Fruit fly (Drosophila melanogaster) whole organism: ENCODE measurements around the gene Rnf11.

ENCODE experiments used
- CG8478 ChIP-seq: fragments of >200 bp; optimal IDR thresholded peaks from 2 replicates; lab custom pipeline; 2018; ENCODE audit warnings: inconsistent platforms
- Dll ChIP-seq: fragments of >200 bp; optimal IDR thresholded peaks from 2 replicates; lab custom pipeline; 2017
- EcR ChIP-seq, 2 experiments: fragments of >200 bp; optimal IDR thresholded peaks; 2 replicates each; lab custom pipeline; 2017; ENCODE audit warnings: missing biosample characterization in 2 of 2, missing genetic modification characterization in 2 of 2, missing genetic modification reagents in 2 of 2
- pan ChIP-seq: fragments of >200 bp; optimal IDR thresholded peaks from 2 replicates; lab custom pipeline; 2017
- psq ChIP-seq: fragments of >200 bp; optimal IDR thresholded peaks from 2 replicates; lab custom pipeline; 2017
- usp ChIP-seq: fragments of >200 bp; optimal IDR thresholded peaks from 2 replicates; lab custom pipeline; 2017; ENCODE audit warnings: missing biosample characterization, missing genetic modification characterization, mixed read lengths

Gene Rnf11

DNA sequence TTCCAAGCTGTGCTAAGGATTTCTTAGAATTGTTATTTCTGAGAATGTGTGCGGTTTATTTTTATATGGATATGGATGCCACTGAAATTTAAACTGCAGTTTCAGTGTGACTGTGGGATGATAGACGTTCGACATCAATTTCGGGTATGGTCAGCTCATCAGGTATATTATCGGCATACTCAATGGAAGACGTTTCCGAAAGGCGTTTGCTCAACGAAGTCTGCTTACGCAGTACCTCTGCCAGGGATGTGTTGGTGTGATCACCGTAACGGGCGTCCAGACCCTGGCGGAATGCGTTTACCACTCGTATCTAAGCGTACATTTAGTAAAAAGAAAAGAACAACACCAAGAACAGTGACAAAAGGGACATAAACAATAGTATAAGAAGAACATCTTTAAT, 14.4 kb downstream of the Rnf11 start:
- TF ChIP-seq CG8478 (lab: Kevin White, UChicago) = no peak
- TF ChIP-seq EcR (GFP tag; optimal IDR thresholded peaks at IDR 0.05; lab: Kevin White, UChicago) = no peak
- no peak for TF ChIP-seq psq (lab: Kevin White, UChicago)
- no peak for TF ChIP-seq pan (lab: Kevin White, UChicago)
- TF ChIP-seq usp = no peak
- TF ChIP-seq Dll (lab: Kevin White, UChicago) = no peak

- TF ChIP-seq pan (lab: Kevin White, UChicago) (no peak), psq (lab: Kevin White, UChicago) (no peak), EcR (GFP tag; optimal IDR thresholded peaks at IDR 0.05; lab: Kevin White, UChicago) (no peak), CG8478 (lab: Kevin White, UChicago) (no peak), usp (no peak), Dll (lab: Kevin White, UChicago) (no peak)
These were observed 17.5 kb downstream of the Rnf11 start for dm6 chr4:332268-332667.

dm6 chr4:336021-336420, 21.3 kb downstream of the Rnf11 start:
- no peak for TF ChIP-seq pan (lab: Kevin White, UChicago)
- TF ChIP-seq Dll (lab: Kevin White, UChicago) = no peak
- no peak for TF ChIP-seq usp
- TF ChIP-seq psq (lab: Kevin White, UChicago) = no peak

dm6 chr4:358093-358929, 43.6 kb downstream of the Rnf11 start, which contains the start of gene PMCA:
Gene PMCA (minus strand): TSS chr4:358917.
- TF ChIP-seq Dll (lab: Kevin White, UChicago) (no peak), psq (lab: Kevin White, UChicago) (no peak), pan (lab: Kevin White, UChicago) (no peak), EcR (GFP tag; optimal IDR thresholded peaks at IDR 0.05; lab: Kevin White, UChicago) (no peak), CG8478 (lab: Kevin White, UChicago) (no peak), usp (no peak)

DNA sequence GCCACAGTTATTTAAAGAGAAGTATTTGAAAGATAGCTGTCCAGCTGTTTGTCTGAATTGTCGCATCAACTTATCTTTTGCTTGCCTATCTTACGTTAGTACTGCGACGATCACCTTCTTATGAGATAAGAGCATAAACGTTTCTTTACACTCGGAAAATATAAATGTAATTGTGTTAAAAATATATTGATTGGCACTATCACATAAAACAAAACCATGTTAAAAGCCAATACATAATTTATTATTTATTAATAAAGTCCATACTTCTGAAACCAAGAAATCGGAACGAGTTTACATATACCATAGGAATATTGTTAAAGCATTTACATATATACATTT, 44.2 kb downstream of the Rnf11 start:
- TF ChIP-seq pan (lab: Kevin White, UChicago) (no peak), EcR (GFP tag; optimal IDR thresholded peaks at IDR 0.05; lab: Kevin White, UChicago) (no peak), Dll (lab: Kevin White, UChicago) (no peak), usp (no peak)

DNA sequence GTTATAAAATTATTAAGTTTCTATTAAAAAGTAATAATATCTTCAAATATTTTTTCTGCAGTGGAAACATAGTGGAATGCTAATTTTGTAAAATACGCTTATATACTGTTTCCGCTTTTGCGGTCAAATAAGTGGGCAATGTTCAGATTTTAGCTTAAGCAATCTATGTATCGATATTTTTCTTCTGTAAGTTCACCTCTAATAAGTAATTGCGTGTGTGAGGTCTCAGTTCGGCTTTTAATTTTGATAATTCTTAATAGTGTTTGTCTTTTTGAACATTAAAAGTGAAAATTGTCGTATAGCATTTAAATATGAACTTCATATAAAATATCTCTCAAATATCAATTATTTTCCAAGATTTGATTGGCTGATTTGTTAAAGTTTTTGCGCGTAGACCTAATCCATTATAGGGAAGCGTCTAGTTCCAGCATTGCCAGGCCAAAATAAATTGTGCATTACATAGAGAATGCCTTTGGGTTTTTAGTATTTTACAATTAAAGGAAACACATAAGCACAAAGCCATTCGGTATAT, 45.1 kb downstream of the Rnf11 start, which contains the start of gene Hcf:
Hcf (plus strand) TSS at position 180 of the 532 bp plus-strand sequence.
- TF ChIP-seq pan (lab: Kevin White, UChicago) (no peak), Dll (lab: Kevin White, UChicago) (no peak), CG8478 (lab: Kevin White, UChicago) (no peak), usp (no peak), psq (lab: Kevin White, UChicago) (no peak), EcR (GFP tag; optimal IDR thresholded peaks at IDR 0.05; lab: Kevin White, UChicago) (no peak)

- TF ChIP-seq pan (lab: Kevin White, UChicago) (no peak), usp (no peak), Dll (lab: Kevin White, UChicago) (no peak), CG8478 (lab: Kevin White, UChicago) (no peak), psq (lab: Kevin White, UChicago) (no peak), EcR (GFP tag; optimal IDR thresholded peaks at IDR 0.05; lab: Kevin White, UChicago) (no peak)
These were observed 64.4 kb downstream of the Rnf11 start for dm6 chr4:379142-379541.

dm6 chr4:380462-380861, 65.7 kb downstream of the Rnf11 start:
- TF ChIP-seq Dll (lab: Kevin White, UChicago) = no peak
